Fruit fly (Drosophila melanogaster) whole organism, pupa: ENCODE data around the gene Polr2A.

Source experiments
- CG10348 ChIP-seq: fragments of 200-800 bp; sonication (Bioruptor generic); IDR thresholded peaks from 2 replicates; pipeline ENCODE4 v1.3.6; 2022; ENCODE audit warnings: missing biosample characterization, missing genetic modification characterization
- CG12605 ChIP-seq: fragments of 200-800 bp; sonication (Bioruptor generic); IDR thresholded peaks from 2 replicates; pipeline ENCODE4 v1.3.6; 2022; ENCODE audit warnings: missing biosample characterization, missing genetic modification characterization
- CG14655 ChIP-seq: fragments of 200-800 bp; sonication (Bioruptor generic); optimal IDR thresholded peaks from 3 replicates; lab custom pipeline; 2017; ENCODE audit warnings: mild to moderate bottlenecking, missing biosample characterization, missing genetic modification reagents, missing genetic modification characterization
- CG15710 ChIP-seq: fragments of 200-800 bp; sonication (Bioruptor generic); optimal IDR thresholded peaks from 2 replicates; lab custom pipeline; 2018; ENCODE audit warnings: missing biosample characterization, mild to moderate bottlenecking, missing genetic modification characterization, moderate library complexity
- CG17806 ChIP-seq: fragments of 200-800 bp; sonication (Bioruptor generic); optimal IDR thresholded peaks from 2 replicates; lab custom pipeline; 2018; ENCODE audit warnings: missing biosample characterization, mild to moderate bottlenecking, missing genetic modification characterization, moderate library complexity
- CG34367 ChIP-seq: fragments of 200-800 bp; sonication (Bioruptor generic); optimal IDR thresholded peaks from 2 replicates; lab custom pipeline; 2018; ENCODE audit warnings: missing biosample characterization, mild to moderate bottlenecking, missing genetic modification characterization
- CG4496 ChIP-seq: fragments of 200-800 bp; sonication (Bioruptor generic); IDR thresholded peaks from 3 replicates; pipeline ENCODE4 v1.3.6; 2022; ENCODE audit warnings: missing biosample characterization, missing genetic modification characterization
- CG8159 ChIP-seq: fragments of 200-800 bp; sonication (Bioruptor generic); optimal IDR thresholded peaks from 3 replicates; lab custom pipeline; 2018; ENCODE audit warnings: missing biosample characterization, mild to moderate bottlenecking, missing genetic modification characterization, moderate library complexity
- CG8301 ChIP-seq: fragments of 200-800 bp; sonication (Bioruptor generic); optimal IDR thresholded peaks from 2 replicates; lab custom pipeline; 2018; ENCODE audit warnings: missing biosample characterization, mild to moderate bottlenecking, missing genetic modification characterization
- CG9948 ChIP-seq: fragments of 200-800 bp; sonication (Bioruptor generic); optimal IDR thresholded peaks from 2 replicates; lab custom pipeline; 2018; ENCODE audit warnings: missing biosample characterization, mild to moderate bottlenecking, missing genetic modification characterization, moderate library complexity
- D1 ChIP-seq: fragments of 200-800 bp; sonication (Bioruptor generic); optimal IDR thresholded peaks from 2 replicates; lab custom pipeline; 2018; ENCODE audit warnings: missing biosample characterization, mild to moderate bottlenecking, missing genetic modification characterization, moderate library complexity
- EcR ChIP-seq: fragments of 200-800 bp; sonication (Bioruptor generic); optimal IDR thresholded peaks from 3 replicates; lab custom pipeline; 2019; ENCODE audit warnings: missing biosample characterization, missing genetic modification characterization, mild to moderate bottlenecking, moderate library complexity, missing genetic modification reagents
- Ets98B ChIP-seq: fragments of 200-800 bp; sonication (Bioruptor generic); IDR thresholded peaks from 2 replicates; pipeline ENCODE4 v1.3.6; 2022; ENCODE audit warnings: missing biosample characterization, missing genetic modification characterization
- Pif1A ChIP-seq: fragments of 200-800 bp; sonication (Bioruptor generic); optimal IDR thresholded peaks from 3 replicates; lab custom pipeline; 2016; ENCODE audit warnings: missing biosample characterization, missing genetic modification characterization
- Pif1B ChIP-seq: fragments of 200-800 bp; sonication (Bioruptor generic); optimal IDR thresholded peaks from 3 replicates; lab custom pipeline; 2016; ENCODE audit warnings: missing biosample characterization, missing genetic modification characterization
- Snoo ChIP-seq: fragments of 200-800 bp; sonication (Bioruptor generic); optimal IDR thresholded peaks from 3 replicates; lab custom pipeline; 2017; ENCODE audit warnings: missing biosample characterization, mild to moderate bottlenecking, missing genetic modification characterization, inconsistent platforms
- fd96Ca ChIP-seq: fragments of 200-800 bp; sonication (Bioruptor generic); IDR thresholded peaks from 3 replicates; pipeline ENCODE4 v1.3.6; 2022; ENCODE audit warnings: missing biosample characterization, missing genetic modification characterization
- gl ChIP-seq: fragments of 200-800 bp; sonication (Bioruptor generic); optimal IDR thresholded peaks from 2 replicates; lab custom pipeline; 2018; ENCODE audit warnings: missing biosample characterization, mild to moderate bottlenecking, missing genetic modification characterization
- rn ChIP-seq: fragments of 200-800 bp; sonication (Bioruptor generic); IDR thresholded peaks from 2 replicates; pipeline ENCODE4 v1.3.6; 2022; ENCODE audit warnings: missing biosample characterization, missing genetic modification characterization

Gene Polr2A

dm6 chrX:11517295-11517694, 52.8 kb downstream of the Polr2A start:
- TF ChIP-seq CG12605 = no peak
- TF ChIP-seq CG15710 (tag; lab: Kevin White, UChicago) = no peak
- no peak for TF ChIP-seq CG9948 (tag; lab: Kevin White, UChicago)
- TF ChIP-seq gl (tag; lab: Kevin White, UChicago) = no peak
- TF ChIP-seq CG4496 (GFP tag; lab: Robert Waterston, UW) = no peak
- TF ChIP-seq rn (GFP tag; lab: Robert Waterston, UW) = no peak
- TF ChIP-seq D1 (tag; lab: Kevin White, UChicago) = no peak
- no peak for TF ChIP-seq Ets98B (GFP tag; lab: Robert Waterston, UW)
- no peak for TF ChIP-seq fd96Ca
- no peak for TF ChIP-seq CG14655 (GFP tag; lab: Kevin White, UChicago)
- TF ChIP-seq CG8301 (tag; lab: Kevin White, UChicago) = no peak
- TF ChIP-seq CG17806 (tag; lab: Kevin White, UChicago) = no peak
- no peak for TF ChIP-seq CG8159 (tag; lab: Kevin White, UChicago)

- TF ChIP-seq Pif1A (no peak), Snoo (tag; lab: Kevin White, UChicago) (no peak), CG14655 (GFP tag; lab: Kevin White, UChicago) (no peak), Pif1B (GFP tag; lab: Kevin White, UChicago) (no peak), fd96Ca (no peak), EcR (GFP tag; lab: Kevin White, UChicago) (no peak), CG8301 (tag; lab: Kevin White, UChicago) (no peak), CG17806 (tag; lab: Kevin White, UChicago) (no peak), Ets98B (GFP tag; lab: Robert Waterston, UW) (no peak), CG8159 (tag; lab: Kevin White, UChicago) (no peak), D1 (tag; lab: Kevin White, UChicago) (no peak), CG4496 (GFP tag; lab: Robert Waterston, UW) (no peak), CG15710 (tag; lab: Kevin White, UChicago) (no peak), CG9948 (tag; lab: Kevin White, UChicago) (no peak), CG34367 (no peak), rn (GFP tag; lab: Robert Waterston, UW) (no peak), gl (tag; lab: Kevin White, UChicago) (no peak)
These were observed 54.6 kb downstream of the Polr2A start for dm6 chrX:11515550-11515949.

- no peak for TF ChIP-seq CG12605
- no peak for TF ChIP-seq CG10348 (GFP tag; lab: Robert Waterston, UW)
- TF ChIP-seq Pif1A = no peak
These were observed 57.3 kb downstream of the Polr2A start for dm6 chrX:11512868-11513267.
